Fruit fly (Drosophila melanogaster) whole organism, embryonic: ENCODE results near the gene CG13108.

ENCODE experiments used
- Asciz ChIP-seq: fragments of 200-800 bp; sonication (Bioruptor generic); optimal IDR thresholded peaks from 2 replicates; lab custom pipeline; 2017; ENCODE audit warnings: missing biosample characterization, mild to moderate bottlenecking, missing genetic modification characterization, missing genetic modification reagents
- CG17186 ChIP-seq: fragments of 200-800 bp; sonication (Bioruptor generic); optimal IDR thresholded peaks from 3 replicates; lab custom pipeline; 2017; ENCODE audit warnings: missing biosample characterization, missing genetic modification reagents, missing genetic modification characterization
- CG2889 ChIP-seq: fragments of 200-800 bp; sonication (Bioruptor generic); IDR thresholded peaks from 3 replicates; pipeline ENCODE4 v1.3.6; 2022; ENCODE audit warnings: missing biosample characterization, missing genetic modification characterization
- CG9727 ChIP-seq: fragments of 200-800 bp; sonication (Bioruptor generic); optimal IDR thresholded peaks from 3 replicates; lab custom pipeline; 2017; ENCODE audit warnings: missing biosample characterization, mild to moderate bottlenecking, missing genetic modification characterization
- Deaf1 ChIP-seq: fragments of 200-800 bp; optimal IDR thresholded peaks from 3 replicates; lab custom pipeline; 2019; ENCODE audit warnings: missing biosample characterization, mild to moderate bottlenecking, missing genetic modification characterization, moderate library complexity
- Fer3 ChIP-seq: fragments of 200-800 bp; sonication (Bioruptor generic); optimal IDR thresholded peaks from 2 replicates; lab custom pipeline; 2018; ENCODE audit warnings: missing biosample characterization, mild to moderate bottlenecking, missing genetic modification characterization, moderate library complexity
- Lpt ChIP-seq: fragments of >200 bp; optimal IDR thresholded peaks from 2 replicates; lab custom pipeline; 2018; ENCODE audit warnings: missing biosample characterization, missing genetic modification characterization
- Optix ChIP-seq: fragments of 200-800 bp; sonication (Bioruptor generic); IDR thresholded peaks from 3 replicates; pipeline ENCODE4 v1.3.6; 2022; ENCODE audit warnings: missing biosample characterization, missing genetic modification characterization
- Trl ChIP-seq, 3 experiments: fragments of >200 bp in 2 of 3; fragments of 200-800 bp in 1 of 3; sonication (Bioruptor generic) in 1 of 3; optimal IDR thresholded peaks; 2 replicates in 1 of 3; 3 replicates in 2 of 3; lab custom pipeline; 2016 to 2017; ENCODE audit warnings: missing biosample characterization in 1 of 3, missing genetic modification characterization in 1 of 3
- insv ChIP-seq, 2 experiments: fragments of 200-800 bp; sonication (Bioruptor generic); optimal IDR thresholded peaks; 3 replicates each; lab custom pipeline; 2016 to 2018; ENCODE audit warnings: missing biosample characterization in 2 of 2, missing genetic modification characterization in 2 of 2
- tna ChIP-seq: fragments of 200-800 bp; sonication (Bioruptor generic); IDR thresholded peaks from 2 replicates; pipeline ENCODE4 v1.3.6; 2022; ENCODE audit warnings: missing biosample characterization, missing genetic modification characterization; ENCODE audit not compliant: partially characterized antibody
- usp ChIP-seq: fragments of >200 bp; optimal IDR thresholded peaks from 2 replicates; lab custom pipeline; 2017; ENCODE audit warnings: missing biosample characterization, missing genetic modification characterization
- vvl ChIP-seq: fragments of 200-800 bp; sonication (Bioruptor generic); IDR thresholded peaks from 2 replicates; pipeline ENCODE4 v1.3.6; 2022; ENCODE audit warnings: missing biosample characterization, missing genetic modification characterization
- zfh1 ChIP-seq: fragments of 200-800 bp; sonication (Bioruptor generic); IDR thresholded peaks from 3 replicates; pipeline ENCODE4 v1.3.6; 2022; ENCODE audit warnings: missing biosample characterization, missing genetic modification characterization

dm6 chr2L:9136712-9137111 lies 27.3 kb upstream of the CG13108 start:
- TF ChIP-seq Asciz (GFP tag; lab: Kevin White, UChicago), result no peak
- TF ChIP-seq insv (GFP tag; optimal IDR thresholded peaks at IDR 0.05; lab: Kevin White, UChicago), result no peak
- TF ChIP-seq Deaf1 (tag; lab: Kevin White, UChicago), result no peak
- peak; percentile 84 for TF ChIP-seq vvl (GFP tag; lab: Robert Waterston, UW)
- TF ChIP-seq Optix (GFP tag; lab: Robert Waterston, UW), result no peak
- TF ChIP-seq tna (GFP tag; lab: Robert Waterston, UW), result no peak
- TF ChIP-seq CG9727 (GFP tag; lab: Kevin White, UChicago), result no peak
- no peak for TF ChIP-seq Lpt (GFP tag; lab: Kevin White, UChicago)
- no peak for TF ChIP-seq CG17186
- TF ChIP-seq CG2889 (GFP tag; lab: Robert Waterston, UW), result no peak
- no peak for TF ChIP-seq Trl (optimal IDR thresholded peaks at IDR 0.05; lab: Kevin White, UChicago)
- no peak for TF ChIP-seq Trl (GFP tag; optimal IDR thresholded peaks at IDR 0.05; lab: Kevin White, UChicago)
- no peak for TF ChIP-seq usp (GFP tag; lab: Kevin White, UChicago)
- TF ChIP-seq Fer3 (tag; lab: Kevin White, UChicago), result no peak
- no peak for TF ChIP-seq zfh1 (GFP tag; lab: Robert Waterston, UW)
